Fruit fly (Drosophila melanogaster): ENCODE data around the gene Ugt36D1.

Ugt36D1 gene

DNA sequence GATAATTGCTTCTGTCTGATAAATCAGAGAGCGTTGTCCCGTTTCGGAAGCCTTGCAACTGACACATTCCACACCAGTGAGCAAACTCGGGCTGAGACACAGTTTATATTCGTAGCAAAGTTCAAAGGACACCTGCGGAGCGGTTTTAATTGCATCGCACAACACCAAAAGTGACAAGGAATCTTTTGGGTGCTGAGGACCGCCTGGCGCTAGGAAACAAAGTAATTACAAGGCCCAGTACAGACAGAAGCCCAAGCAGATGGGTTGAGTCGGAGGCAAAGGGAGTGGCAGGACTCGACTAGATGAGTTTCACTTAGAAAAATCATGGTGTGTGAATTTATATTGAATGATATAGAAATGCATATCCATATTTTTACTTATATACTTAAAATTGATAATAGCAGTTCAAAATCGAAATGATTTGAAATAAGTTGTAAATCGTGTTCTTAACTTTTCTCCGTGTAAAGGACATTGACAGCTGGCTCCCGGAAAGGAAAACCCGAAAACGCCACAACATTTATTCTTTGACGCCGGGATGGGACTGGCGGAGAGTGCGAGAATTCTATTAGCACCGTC lies 14.5 kb upstream of the Ugt36D1 start:
- no peak for TF ChIP-seq HLH106 (tag; optimal IDR thresholded peaks at IDR 0.05)
- TF ChIP-seq brk (GFP tag; optimal IDR thresholded peaks at IDR 0.05) = no peak
- no peak for TF ChIP-seq fru (GFP tag; optimal IDR thresholded peaks at IDR 0.05)
- TF ChIP-seq foxo (GFP tag; optimal IDR thresholded peaks at IDR 0.05) = no peak
- no peak for TF ChIP-seq usp (GFP tag; optimal IDR thresholded peaks at IDR 0.05)
- TF ChIP-seq Myc (optimal IDR thresholded peaks at IDR 0.05) = no peak
- no peak for TF ChIP-seq Dfd (GFP tag; optimal IDR thresholded peaks at IDR 0.05)
- no peak for TF ChIP-seq ey (GFP tag; optimal IDR thresholded peaks at IDR 0.05)

DNA sequence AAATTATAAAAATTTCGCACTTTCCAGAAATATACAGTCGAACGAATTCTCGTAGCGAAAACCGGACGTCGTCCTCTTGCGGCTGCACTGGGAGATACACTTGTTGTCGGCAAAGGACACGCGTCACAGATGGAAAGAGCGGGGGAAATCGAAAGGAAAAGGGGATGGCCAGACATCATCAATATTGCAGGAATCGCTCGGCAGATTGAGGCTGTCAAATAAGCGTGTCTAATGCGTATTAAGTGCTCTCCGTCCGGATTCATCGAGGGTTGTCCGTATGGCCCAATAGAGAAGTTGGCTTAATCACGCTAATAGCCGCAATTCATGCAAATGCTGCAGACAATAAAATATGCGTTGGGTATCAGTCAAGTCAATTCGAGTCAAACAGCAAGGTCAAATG lies 13.9 kb upstream of the Ugt36D1 start:
- TF ChIP-seq pan (optimal IDR thresholded peaks at IDR 0.05) = no peak
- no peak for TF ChIP-seq br (GFP tag; optimal IDR thresholded peaks at IDR 0.05)
- no peak for TF ChIP-seq GATAd (GFP tag; optimal IDR thresholded peaks at IDR 0.05)
- no peak for TF ChIP-seq jim (GFP tag; optimal IDR thresholded peaks at IDR 0.05)
- no peak for TF ChIP-seq Myc (optimal IDR thresholded peaks at IDR 0.05)
- no peak for TF ChIP-seq Abd-B (GFP tag; optimal IDR thresholded peaks at IDR 0.05)

- TF ChIP-seq sv (GFP tag; optimal IDR thresholded peaks at IDR 0.05) (no peak), Hnf4 (GFP tag; optimal IDR thresholded peaks at IDR 0.05) (no peak), Sp1 (GFP tag; optimal IDR thresholded peaks at IDR 0.05) (peak; percentile 27), dmrt93B (GFP tag; optimal IDR thresholded peaks at IDR 0.05) (no peak), Dif (GFP tag; optimal IDR thresholded peaks at IDR 0.05; ENCODE audit: partially characterized antibody) (peak; percentile 2), HLH106 (tag; optimal IDR thresholded peaks at IDR 0.05) (peak; percentile 41), pan (optimal IDR thresholded peaks at IDR 0.05) (peak; percentile 34)
Observed at dm6 chr2L:18810960-18811642, 12.2 kb upstream of the Ugt36D1 start, which contains the start of the genes CG10570 and CG42502. CG10570 (minus strand) TSS chr2L:18811252. CG42502 (minus strand) TSS chr2L:18811252.

DNA sequence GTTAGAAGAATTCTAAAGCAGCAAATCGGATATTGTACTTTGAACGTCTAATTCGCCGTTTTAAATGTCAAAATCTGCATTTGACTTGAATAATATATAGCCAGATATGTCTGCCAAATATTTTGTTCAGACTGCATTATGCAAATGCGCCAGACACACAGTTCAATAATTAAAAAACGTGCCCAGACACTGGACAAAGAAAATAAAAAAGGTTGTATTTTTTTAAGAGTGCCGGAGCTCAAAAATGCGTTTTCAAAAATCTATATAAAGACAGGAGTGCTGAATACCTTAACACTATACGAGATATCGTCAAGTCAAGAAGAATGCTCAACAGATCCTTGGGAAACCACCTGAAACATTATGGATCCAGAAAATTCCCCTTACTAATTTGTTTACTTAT lies 11.0 kb upstream of the Ugt36D1 start, which contains the start of the genes CG17325 and CG42305:
Gene CG17325, plus strand, starts transcription at position 301 of the 400 bp plus-strand sequence.
Gene CG42305, plus strand, starts transcription at position 301 of the 400 bp plus-strand sequence.
- no peak for TF ChIP-seq sage (GFP tag; optimal IDR thresholded peaks at IDR 0.05)
- no peak for TF ChIP-seq usp (GFP tag; optimal IDR thresholded peaks at IDR 0.05)
- TF ChIP-seq psq (GFP tag; optimal IDR thresholded peaks at IDR 0.05) = no peak
- no peak for TF ChIP-seq Hnf4 (GFP tag; optimal IDR thresholded peaks at IDR 0.05)
- TF ChIP-seq CG32264 (GFP tag; optimal IDR thresholded peaks at IDR 0.05) = no peak
- TF ChIP-seq Jra (GFP tag; optimal IDR thresholded peaks at IDR 0.05) = no peak
- TF ChIP-seq lola (GFP tag; optimal IDR thresholded peaks at IDR 0.05) = no peak
- TF ChIP-seq tai (GFP tag; optimal IDR thresholded peaks at IDR 0.05) = no peak
- TF ChIP-seq jim (GFP tag; optimal IDR thresholded peaks at IDR 0.05) = no peak
- no peak for TF ChIP-seq Myc (optimal IDR thresholded peaks at IDR 0.05)
- no peak for TF ChIP-seq GATAd (GFP tag; optimal IDR thresholded peaks at IDR 0.05)
- no peak for TF ChIP-seq pan (optimal IDR thresholded peaks at IDR 0.05)

DNA sequence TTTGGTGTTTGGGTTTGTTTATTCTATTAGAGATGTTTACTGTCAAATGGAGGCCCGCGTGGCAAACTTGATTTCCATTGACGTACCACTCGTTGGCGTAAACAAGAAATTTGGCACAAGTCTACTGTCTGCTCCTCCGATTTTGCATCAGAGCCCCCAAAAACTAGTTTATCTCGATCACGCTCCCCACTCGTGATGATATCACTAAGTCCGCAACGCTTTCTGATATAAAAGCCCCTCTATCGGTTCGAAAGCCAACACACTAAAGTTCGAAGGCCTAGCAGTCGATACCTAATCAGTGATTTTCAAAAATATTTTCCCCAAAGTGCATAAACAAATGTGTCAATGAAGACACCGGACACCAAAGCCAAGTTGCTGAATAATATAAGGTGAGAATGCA lies 10.6 kb upstream of the Ugt36D1 start:
- TF ChIP-seq h (GFP tag; optimal IDR thresholded peaks at IDR 0.05) (no peak), psq (GFP tag; optimal IDR thresholded peaks at IDR 0.05) (no peak), Rel (GFP tag; optimal IDR thresholded peaks at IDR 0.05) (no peak), Rel (tag; optimal IDR thresholded peaks at IDR 0.05) (no peak), Sp1 (GFP tag; optimal IDR thresholded peaks at IDR 0.05) (no peak), CG9705 (GFP tag; optimal IDR thresholded peaks at IDR 0.05) (no peak), GATAd (GFP tag; optimal IDR thresholded peaks at IDR 0.05) (no peak), dsf (GFP tag; optimal IDR thresholded peaks at IDR 0.05; ENCODE audit: borderline replicate concordance) (no peak), brk (GFP tag; optimal IDR thresholded peaks at IDR 0.05) (no peak), br (GFP tag; optimal IDR thresholded peaks at IDR 0.05) (no peak), woc (GFP tag; optimal IDR thresholded peaks at IDR 0.05) (no peak), Vsx2 (GFP tag; optimal IDR thresholded peaks at IDR 0.05; ENCODE audit: partially characterized antibody) (no peak), Dfd (GFP tag; optimal IDR thresholded peaks at IDR 0.05) (no peak), usp (GFP tag; optimal IDR thresholded peaks at IDR 0.05) (no peak), Myc (optimal IDR thresholded peaks at IDR 0.05) (no peak), tai (GFP tag; optimal IDR thresholded peaks at IDR 0.05) (no peak)
